Worm (Caenorhabditis elegans) whole organism, midembryonic: ENCODE measurements around the gene C33F10.4.

ENCODE experiments used
- T22C8.4 ChIP-seq: fragments of 200-800 bp; sonication (Bioruptor generic); IDR thresholded peaks from 2 replicates; pipeline ENCODE4 v1.3.6; 2022; ENCODE audit warnings: missing genetic modification characterization, missing compliant biosample characterization
- cog-1 ChIP-seq: sonication (generic microtip); optimal IDR thresholded peaks from 2 replicates; lab custom pipeline; 2016; ENCODE audit warnings: missing genetic modification characterization, missing compliant biosample characterization
- flt-1 ChIP-seq: fragments of 200-800 bp; sonication (Bioruptor generic); IDR thresholded peaks from 2 replicates; pipeline ENCODE4 v1.3.6; 2022; ENCODE audit warnings: missing genetic modification characterization, missing compliant biosample characterization
- klf-2 ChIP-seq: fragments of 200-800 bp; sonication (Bioruptor generic); conservative IDR thresholded peaks from 2 replicates; pipeline ENCODE4 v1.3.6; 2022; ENCODE audit warnings: missing genetic modification reagents, missing genetic modification characterization, missing compliant biosample characterization
- med-1 ChIP-seq: sonication (generic microtip); optimal IDR thresholded peaks from 2 replicates; lab custom pipeline; 2017; ENCODE audit warnings: missing genetic modification characterization, mild to moderate bottlenecking, missing compliant biosample characterization, antibody characterized with exemption, missing genetic modification reagents; ENCODE audit not compliant: insufficient read depth
- ref-1 ChIP-seq: fragments of 200-800 bp; sonication (Bioruptor generic); conservative IDR thresholded peaks from 2 replicates; pipeline ENCODE4 v1.3.6; 2022; ENCODE audit warnings: missing genetic modification reagents, missing genetic modification characterization, missing compliant biosample characterization
- ztf-29 ChIP-seq: fragments of 200-800 bp; sonication (Bioruptor generic); IDR thresholded peaks from 2 replicates; pipeline ENCODE4 v1.3.6; 2022; ENCODE audit warnings: missing genetic modification reagents, missing genetic modification characterization, missing compliant biosample characterization

- no peak for TF ChIP-seq klf-2 (GFP tag; lab: Robert Waterston, UW)
- no peak for TF ChIP-seq ref-1 (GFP tag; lab: Robert Waterston, UW)
- no peak for TF ChIP-seq cog-1 (tag; lab: Kevin White, UChicago)
- no peak for TF ChIP-seq med-1
- TF ChIP-seq T22C8.4 (GFP tag; lab: Robert Waterston, UW): no peak
- no peak for TF ChIP-seq ztf-29 (GFP tag; lab: Robert Waterston, UW)
- no peak for TF ChIP-seq flt-1 (GFP tag; lab: Robert Waterston, UW)
These were observed 19.8 kb upstream of the C33F10.4 start for ce11 chrII:4775802-4776201.
